Fruit fly (Drosophila melanogaster): ENCODE data around the gene CG9044.
A peak's percentile ranks its signal among the peaks of the same experiment; 100 is the strongest.

Gene CG9044

DNA sequence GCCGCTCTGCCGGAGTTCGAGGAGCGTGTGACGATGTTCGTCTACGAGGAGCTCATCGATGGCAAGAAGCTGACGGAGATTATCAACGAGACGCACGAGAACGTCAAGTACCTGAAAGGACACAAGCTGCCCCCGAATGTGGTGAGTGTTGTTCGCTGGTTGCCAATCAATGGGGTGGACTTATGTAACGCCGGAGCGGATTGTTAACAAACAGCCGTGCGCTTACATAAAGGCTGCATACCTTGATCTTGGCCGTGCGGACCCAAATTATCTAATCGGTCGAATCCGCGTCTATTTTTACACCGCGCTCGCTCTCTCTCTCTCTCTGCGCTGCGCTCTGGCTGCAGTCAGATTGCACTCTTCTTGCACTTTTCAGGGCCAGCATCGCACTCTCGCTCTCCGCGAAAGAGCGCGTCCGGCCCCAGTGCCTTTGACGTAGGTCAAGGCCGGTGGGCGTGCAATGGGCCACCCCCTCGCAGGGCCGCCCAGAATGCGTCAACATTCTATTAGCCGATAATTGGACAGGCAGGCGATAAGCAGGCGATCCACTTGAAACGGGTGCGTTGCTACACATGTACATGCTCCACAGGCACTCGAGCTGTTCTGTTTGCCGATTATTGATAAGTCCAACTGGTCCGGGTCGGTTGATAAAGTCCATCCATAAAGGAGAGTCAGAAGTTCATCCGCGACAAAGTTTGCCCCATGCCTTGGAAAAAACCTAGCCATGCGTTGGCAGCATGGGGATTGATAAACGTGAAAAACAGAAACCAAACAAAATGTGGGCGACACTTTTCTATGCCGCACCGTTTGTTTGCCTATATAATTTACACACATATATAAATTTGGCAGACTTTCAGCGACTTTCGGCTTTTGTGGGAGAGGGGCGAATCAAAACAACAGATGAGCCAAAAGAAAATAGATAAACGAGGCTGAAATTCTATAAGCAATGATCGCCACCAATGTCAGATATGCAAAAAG is 4.7 kb upstream of the CG9044 start:
- TF ChIP-seq EcR (GFP tag; optimal IDR thresholded peaks at IDR 0.05): peak; percentile 89
- TF ChIP-seq CG12605 (GFP tag; IDR thresholded peaks at IDR 0.05): peak; percentile 65; the same call in 1 of the 2 replicates
- no peak for TF ChIP-seq Pif1A (GFP tag; optimal IDR thresholded peaks at IDR 0.05)
- TF ChIP-seq CG8301 (tag; optimal IDR thresholded peaks at IDR 0.05): no peak
- TF ChIP-seq Ets98B (GFP tag; IDR thresholded peaks at IDR 0.05): peak; percentile 15; the same call in 1 of the 2 replicates

DNA sequence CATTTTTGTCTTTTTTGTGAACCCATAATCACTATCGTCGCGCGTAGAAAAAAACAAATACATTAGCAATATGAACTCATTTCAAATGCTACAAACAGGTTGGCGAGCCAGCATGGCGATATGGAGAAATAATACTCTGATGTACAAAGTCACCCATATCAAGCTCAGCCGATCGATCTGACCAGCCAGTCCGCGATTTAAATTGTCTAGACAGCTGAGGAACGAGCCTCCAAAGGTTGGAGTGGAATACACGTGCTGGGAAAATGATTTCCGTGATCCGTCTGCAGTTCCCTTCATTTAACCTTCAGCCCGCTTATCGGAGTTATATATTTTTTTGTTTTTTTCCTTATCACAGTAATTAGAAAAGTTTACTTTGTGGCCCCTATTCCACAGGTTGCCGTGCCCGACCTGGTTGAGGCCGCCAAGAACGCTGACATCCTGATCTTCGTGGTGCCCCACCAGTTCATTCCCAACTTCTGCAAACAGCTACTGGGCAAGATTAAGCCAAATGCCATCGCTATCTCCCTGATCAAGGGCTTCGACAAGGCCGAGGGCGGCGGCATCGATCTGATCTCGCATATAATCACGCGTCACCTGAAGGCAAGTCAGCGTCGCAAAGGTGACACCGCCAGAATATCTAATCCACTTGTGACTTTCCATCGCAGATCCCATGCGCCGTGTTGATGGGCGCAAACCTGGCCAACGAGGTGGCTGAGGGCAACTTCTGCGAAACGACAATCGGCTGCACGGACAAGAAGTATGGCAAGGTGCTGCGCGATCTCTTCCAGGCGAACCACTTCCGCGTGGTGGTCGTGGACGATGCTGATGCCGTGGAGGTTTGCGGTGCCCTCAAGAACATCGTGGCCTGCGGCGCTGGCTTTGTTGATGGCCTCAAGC is 3.4 kb upstream of the CG9044 start:
- TF ChIP-seq Snoo (tag; optimal IDR thresholded peaks at IDR 0.05): no peak
- TF ChIP-seq CG32121 (GFP tag; IDR thresholded peaks at IDR 0.05): no peak
- TF ChIP-seq CG15710 (tag; optimal IDR thresholded peaks at IDR 0.05): no peak
- TF ChIP-seq gl (tag; optimal IDR thresholded peaks at IDR 0.05): no peak
- TF ChIP-seq CG8159 (tag; optimal IDR thresholded peaks at IDR 0.05): no peak
- no peak for TF ChIP-seq CG17806 (tag; optimal IDR thresholded peaks at IDR 0.05)
- TF ChIP-seq CG4496 (GFP tag; IDR thresholded peaks at IDR 0.05): no peak
- TF ChIP-seq CG13204 (GFP tag; optimal IDR thresholded peaks at IDR 0.05): no peak
- TF ChIP-seq CG9948 (tag; optimal IDR thresholded peaks at IDR 0.05): no peak
- TF ChIP-seq CG10348 (GFP tag; IDR thresholded peaks at IDR 0.05): no peak
- TF ChIP-seq Pif1A (GFP tag; optimal IDR thresholded peaks at IDR 0.05): no peak
- TF ChIP-seq CG8301 (tag; optimal IDR thresholded peaks at IDR 0.05): no peak
- TF ChIP-seq Ets98B (GFP tag; IDR thresholded peaks at IDR 0.05): no peak
- TF ChIP-seq Pif1B (GFP tag; optimal IDR thresholded peaks at IDR 0.05): no peak
- TF ChIP-seq EcR (GFP tag; optimal IDR thresholded peaks at IDR 0.05): no peak
- no peak for TF ChIP-seq rn (GFP tag; IDR thresholded peaks at IDR 0.05)
- TF ChIP-seq fd96Ca (GFP tag; IDR thresholded peaks at IDR 0.05): no peak
- TF ChIP-seq CG12605 (GFP tag; IDR thresholded peaks at IDR 0.05): no peak

DNA sequence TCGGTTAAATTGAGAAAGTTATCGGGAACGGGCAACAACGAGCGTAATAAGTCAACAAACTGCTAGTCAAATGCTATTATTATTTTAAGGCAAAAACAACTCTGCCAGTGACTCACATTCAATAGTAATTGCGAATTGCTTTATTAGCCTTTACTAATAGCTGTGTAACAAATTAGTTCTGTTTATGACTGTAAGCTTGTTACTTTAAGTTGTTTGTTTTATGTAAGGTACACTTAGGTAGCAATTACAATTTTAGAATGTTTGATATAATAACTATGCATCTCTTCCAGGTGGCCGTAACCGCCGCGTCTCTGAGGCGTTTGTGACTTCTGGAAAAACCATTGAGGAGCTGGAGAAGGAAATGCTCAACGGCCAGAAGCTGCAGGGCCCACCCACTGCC is 2.5 kb upstream of the CG9044 start:
- TF ChIP-seq CG12605 (GFP tag; IDR thresholded peaks at IDR 0.05) (no peak), fd96Ca (GFP tag; IDR thresholded peaks at IDR 0.05) (no peak), Pif1A (GFP tag; optimal IDR thresholded peaks at IDR 0.05) (no peak), CG13204 (GFP tag; optimal IDR thresholded peaks at IDR 0.05) (no peak), CG32121 (GFP tag; IDR thresholded peaks at IDR 0.05) (no peak), gl (tag; optimal IDR thresholded peaks at IDR 0.05) (no peak), Snoo (tag; optimal IDR thresholded peaks at IDR 0.05) (no peak), Ets98B (GFP tag; IDR thresholded peaks at IDR 0.05) (no peak), CG14655 (GFP tag; optimal IDR thresholded peaks at IDR 0.05) (no peak), EcR (GFP tag; optimal IDR thresholded peaks at IDR 0.05) (no peak), CG10348 (GFP tag; IDR thresholded peaks at IDR 0.05) (no peak), CG15710 (tag; optimal IDR thresholded peaks at IDR 0.05) (no peak), CG17806 (tag; optimal IDR thresholded peaks at IDR 0.05) (no peak), CG8159 (tag; optimal IDR thresholded peaks at IDR 0.05) (no peak), Pif1B (GFP tag; optimal IDR thresholded peaks at IDR 0.05) (no peak), CG34367 (tag; optimal IDR thresholded peaks at IDR 0.05) (no peak), CG4496 (GFP tag; IDR thresholded peaks at IDR 0.05) (no peak)

DNA sequence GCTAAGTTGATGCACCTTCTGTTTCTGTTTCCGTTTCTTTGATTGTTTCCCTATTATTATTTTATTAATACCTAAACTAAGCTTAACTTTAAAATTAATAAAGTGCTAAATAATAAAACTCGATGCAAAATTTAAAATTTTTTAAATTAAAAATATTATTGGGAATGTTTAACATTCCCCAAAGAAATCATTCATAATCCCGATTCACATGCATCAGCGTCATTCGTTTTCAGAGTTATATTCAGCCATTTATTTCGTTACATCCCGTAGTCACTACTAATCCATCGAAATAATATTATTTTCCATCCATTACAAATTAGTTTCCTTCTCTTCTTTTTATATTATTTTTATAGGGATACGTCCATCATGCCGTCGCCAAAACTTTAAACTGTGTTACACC is 1.7 kb upstream of the CG9044 start:
- no peak for TF ChIP-seq Pif1A (GFP tag; optimal IDR thresholded peaks at IDR 0.05)
- no peak for TF ChIP-seq Pif1B (GFP tag; optimal IDR thresholded peaks at IDR 0.05)
- no peak for TF ChIP-seq CG34367 (tag; optimal IDR thresholded peaks at IDR 0.05)
- no peak for TF ChIP-seq EcR (GFP tag; optimal IDR thresholded peaks at IDR 0.05)
- TF ChIP-seq CG12605 (GFP tag; IDR thresholded peaks at IDR 0.05): no peak

DNA sequence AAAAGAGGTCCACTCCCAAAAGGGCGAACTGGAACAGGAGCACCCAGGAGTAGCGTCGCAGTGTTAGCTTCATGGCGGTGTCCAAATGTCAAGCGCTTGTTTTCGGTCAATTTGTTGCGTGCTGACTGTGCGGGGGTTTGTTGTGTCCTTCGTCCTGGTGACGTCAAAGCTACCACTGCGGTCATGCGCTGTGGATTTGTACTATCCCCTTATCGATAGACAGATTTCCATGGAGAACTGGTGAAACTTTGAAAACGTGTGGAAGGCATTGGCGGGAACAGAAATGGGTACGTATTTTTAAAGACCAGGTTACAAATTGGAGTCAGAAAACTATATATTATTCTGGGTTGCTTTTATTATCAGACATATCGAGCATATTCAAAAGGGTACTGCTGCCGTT is 6.9 kb downstream of the CG9044 start, which contains the start of gene CG13999:
Gene CG13999, minus strand, starts transcription at position 314 of the 400 bp plus-strand sequence.
- TF ChIP-seq CG13204 (GFP tag; optimal IDR thresholded peaks at IDR 0.05) (no peak), fd96Ca (GFP tag; IDR thresholded peaks at IDR 0.05) (no peak), CG34367 (tag; optimal IDR thresholded peaks at IDR 0.05) (no peak), Snoo (tag; optimal IDR thresholded peaks at IDR 0.05) (no peak), gl (tag; optimal IDR thresholded peaks at IDR 0.05) (no peak)

DNA sequence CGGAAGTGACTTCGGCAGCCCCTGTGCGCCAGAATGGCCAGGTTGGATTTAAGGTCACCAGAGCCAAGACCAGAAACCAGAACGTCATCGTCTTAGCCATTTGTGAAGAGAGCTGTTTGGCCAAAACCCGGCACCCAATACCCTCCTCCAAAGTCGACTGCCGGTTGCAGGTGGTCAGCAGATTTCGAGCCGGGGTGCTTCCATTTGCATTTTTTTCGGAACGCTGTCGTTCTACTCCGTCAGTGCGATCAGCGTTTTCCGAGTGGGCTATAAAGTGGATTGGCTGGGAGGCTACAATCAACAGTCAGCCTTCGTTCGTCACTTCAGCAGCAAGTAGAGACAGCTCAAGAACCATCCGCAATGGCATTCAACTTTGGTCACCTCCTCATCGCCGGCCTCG is 7.5 kb downstream of the CG9044 start, which contains the start of the genes CG13998 and Vm26Ab:
Gene CG13998, minus strand, starts transcription at position 114 of the 400 bp plus-strand sequence.
Gene Vm26Ab, plus strand, starts transcription at position 299 of the 400 bp plus-strand sequence.
- TF ChIP-seq fd96Ca (GFP tag; IDR thresholded peaks at IDR 0.05): no peak
- TF ChIP-seq CG12605 (GFP tag; IDR thresholded peaks at IDR 0.05): no peak
- TF ChIP-seq rn (GFP tag; IDR thresholded peaks at IDR 0.05): no peak
- no peak for TF ChIP-seq Snoo (tag; optimal IDR thresholded peaks at IDR 0.05)
- TF ChIP-seq CG10348 (GFP tag; IDR thresholded peaks at IDR 0.05): no peak
- TF ChIP-seq CG17806 (tag; optimal IDR thresholded peaks at IDR 0.05): no peak
